Fruit fly (Drosophila melanogaster) whole organism, embryonic: ENCODE measurements around the gene CG4968.

Experiments used
- Aef1 ChIP-seq: fragments of 200-800 bp; sonication (Bioruptor generic); IDR thresholded peaks from 3 replicates; pipeline ENCODE4 v1.3.6; 2022; ENCODE audit warnings: missing biosample characterization, missing genetic modification characterization
- CG10267 ChIP-seq: fragments of 200-800 bp; sonication (Bioruptor generic); optimal IDR thresholded peaks from 2 replicates; lab custom pipeline; 2018; ENCODE audit warnings: missing biosample characterization, mild to moderate bottlenecking, missing genetic modification characterization, moderate library complexity
- CG11247 ChIP-seq: fragments of 200-800 bp; sonication (Bioruptor generic); IDR thresholded peaks from 2 replicates; pipeline ENCODE4 v1.3.6; 2022; ENCODE audit warnings: missing biosample characterization, missing genetic modification characterization
- CG11504 ChIP-seq: fragments of 200-800 bp; sonication (Bioruptor generic); optimal IDR thresholded peaks from 3 replicates; lab custom pipeline; 2019; ENCODE audit warnings: missing biosample characterization, mild to moderate bottlenecking, missing genetic modification characterization, moderate library complexity
- CG14441 ChIP-seq: fragments of 200-800 bp; sonication (Bioruptor generic); IDR thresholded peaks from 2 replicates; pipeline ENCODE4 v1.3.6; 2022; ENCODE audit warnings: missing biosample characterization, missing genetic modification characterization
- CG14965 ChIP-seq: fragments of 200-800 bp; sonication (Bioruptor generic); optimal IDR thresholded peaks from 2 replicates; lab custom pipeline; 2016; ENCODE audit warnings: missing biosample characterization, missing genetic modification characterization, borderline replicate concordance
- CG15479 ChIP-seq: fragments of 200-800 bp; sonication (Bioruptor generic); optimal IDR thresholded peaks from 3 replicates; lab custom pipeline; 2019; ENCODE audit warnings: missing biosample characterization, mild to moderate bottlenecking, missing genetic modification characterization, moderate library complexity
- CG32532 ChIP-seq: fragments of 200-800 bp; sonication (Bioruptor generic); IDR thresholded peaks from 2 replicates; pipeline ENCODE4 v1.3.6; 2022; ENCODE audit warnings: missing biosample characterization, missing genetic modification characterization
- CG33213 ChIP-seq: fragments of 200-800 bp; sonication (Bioruptor generic); optimal IDR thresholded peaks from 3 replicates; lab custom pipeline; 2016; ENCODE audit warnings: missing biosample characterization, missing genetic modification characterization
- CG4820 ChIP-seq: fragments of 200-800 bp; sonication (Bioruptor generic); optimal IDR thresholded peaks from 3 replicates; lab custom pipeline; 2016; ENCODE audit warnings: missing biosample characterization, missing genetic modification characterization
- CG6175 ChIP-seq: fragments of 200-800 bp; sonication (Bioruptor generic); IDR thresholded peaks from 3 replicates; pipeline ENCODE4 v1.3.6; 2022; ENCODE audit warnings: missing biosample characterization, missing genetic modification characterization
- CG6791 ChIP-seq: fragments of 200-800 bp; sonication (Bioruptor generic); IDR thresholded peaks from 3 replicates; pipeline ENCODE4 v1.3.6; 2022; ENCODE audit warnings: missing biosample characterization, missing genetic modification characterization; ENCODE audit not compliant: partially characterized antibody
- CG7357 ChIP-seq: fragments of 200-800 bp; sonication (Bioruptor generic); IDR thresholded peaks from 3 replicates; pipeline ENCODE4 v1.3.6; 2022; ENCODE audit warnings: missing biosample characterization, missing genetic modification characterization
- CG7839 ChIP-seq: fragments of 200-800 bp; sonication (Bioruptor generic); optimal IDR thresholded peaks from 3 replicates; lab custom pipeline; 2018; ENCODE audit warnings: missing biosample characterization, mild to moderate bottlenecking, missing genetic modification characterization, moderate library complexity
- CG8281 ChIP-seq: fragments of 200-800 bp; sonication (Bioruptor generic); optimal IDR thresholded peaks from 2 replicates; lab custom pipeline; 2018; ENCODE audit warnings: missing biosample characterization, mild to moderate bottlenecking, missing genetic modification characterization, moderate library complexity
- CG8765 ChIP-seq: fragments of 200-800 bp; sonication (Bioruptor generic); IDR thresholded peaks from 2 replicates; pipeline ENCODE4 v1.3.6; 2022; ENCODE audit warnings: missing biosample characterization, missing genetic modification characterization
- CG8944 ChIP-seq: fragments of 200-800 bp; sonication (Bioruptor generic); optimal IDR thresholded peaks from 3 replicates; lab custom pipeline; 2016; ENCODE audit warnings: missing biosample characterization, missing genetic modification characterization
- CG9797 ChIP-seq: fragments of 200-800 bp; sonication (Bioruptor generic); optimal IDR thresholded peaks from 3 replicates; lab custom pipeline; 2018; ENCODE audit warnings: missing biosample characterization, mild to moderate bottlenecking, missing genetic modification characterization
- Dll ChIP-seq: fragments of 200-800 bp; sonication (Bioruptor generic); IDR thresholded peaks from 4 replicates; pipeline ENCODE4 v1.3.6; 2022; ENCODE audit warnings: missing biosample characterization, missing genetic modification characterization; ENCODE audit not compliant: partially characterized antibody
- Fer2 ChIP-seq: fragments of 200-800 bp; sonication (Bioruptor generic); optimal IDR thresholded peaks from 2 replicates; lab custom pipeline; 2018; ENCODE audit warnings: missing biosample characterization, mild to moderate bottlenecking, missing genetic modification characterization, moderate library complexity
- HLH4C ChIP-seq: fragments of 200-800 bp; sonication (Bioruptor generic); IDR thresholded peaks from 3 replicates; pipeline ENCODE4 v1.3.6; 2022; ENCODE audit warnings: missing biosample characterization, missing genetic modification characterization; ENCODE audit not compliant: partially characterized antibody
- Hr51 ChIP-seq, 2 experiments: fragments of 200-800 bp; sonication (Bioruptor generic); optimal IDR thresholded peaks; 2 replicates in 1 of 2; 3 replicates in 1 of 2; lab custom pipeline; 2016 to 2018; ENCODE audit warnings: missing biosample characterization in 2 of 2, missing genetic modification characterization in 2 of 2, mild to moderate bottlenecking in 1 of 2, moderate library complexity in 1 of 2
- Hr78 ChIP-seq, 2 experiments: fragments of 200-800 bp in 1 of 2; fragments of >200 bp in 1 of 2; sonication (Bioruptor generic) in 1 of 2; optimal IDR thresholded peaks; 2 replicates each; lab custom pipeline; 2017 to 2019; ENCODE audit warnings: missing biosample characterization in 2 of 2, missing genetic modification characterization in 2 of 2, mild to moderate bottlenecking in 1 of 2, moderate library complexity in 1 of 2
- Kr ChIP-seq: fragments of 200-800 bp; sonication (Bioruptor generic); optimal IDR thresholded peaks from 2 replicates; lab custom pipeline; 2017; ENCODE audit warnings: missing biosample characterization, mild to moderate bottlenecking, missing genetic modification characterization
- Poxn ChIP-seq: fragments of 200-800 bp; sonication (Bioruptor generic); IDR thresholded peaks from 2 replicates; pipeline ENCODE4 v1.3.6; 2022; ENCODE audit warnings: missing biosample characterization, missing genetic modification characterization
- Ravus ChIP-seq: fragments of 200-800 bp; sonication (Bioruptor generic); IDR thresholded peaks from 2 replicates; pipeline ENCODE4 v1.3.6; 2022; ENCODE audit warnings: missing biosample characterization, missing genetic modification characterization
- Rx ChIP-seq: fragments of 200-800 bp; sonication (Bioruptor generic); IDR thresholded peaks from 2 replicates; pipeline ENCODE4 v1.3.6; 2022; ENCODE audit warnings: missing biosample characterization, missing genetic modification characterization
- Usf ChIP-seq: fragments of 200-800 bp; sonication (Bioruptor generic); optimal IDR thresholded peaks from 2 replicates; lab custom pipeline; 2017; ENCODE audit warnings: missing genotype, missing biosample characterization, missing genetic modification characterization
- az2 ChIP-seq: fragments of 200-800 bp; sonication (Bioruptor generic); optimal IDR thresholded peaks from 3 replicates; lab custom pipeline; 2016; ENCODE audit warnings: missing biosample characterization, missing genetic modification characterization
- bcd ChIP-seq: fragments of 200-800 bp; sonication (Bioruptor generic); optimal IDR thresholded peaks from 2 replicates; lab custom pipeline; 2017; ENCODE audit warnings: missing biosample characterization, mild to moderate bottlenecking, missing genetic modification characterization
- croc ChIP-seq: fragments of 200-800 bp; sonication (Bioruptor generic); conservative IDR thresholded peaks from 3 replicates; pipeline ENCODE4 v1.3.6; 2022; ENCODE audit warnings: missing biosample characterization, missing genetic modification characterization
- crol ChIP-seq: fragments of 200-800 bp; sonication (Bioruptor generic); IDR thresholded peaks from 2 replicates; pipeline ENCODE4 v1.3.6; 2022; ENCODE audit warnings: missing biosample characterization, missing genetic modification characterization
- cwo ChIP-seq: fragments of 200-800 bp; sonication (Bioruptor generic); optimal IDR thresholded peaks from 3 replicates; lab custom pipeline; 2017; ENCODE audit warnings: missing biosample characterization, missing genetic modification characterization, mild to moderate bottlenecking, moderate library complexity, missing genetic modification reagents
- dmrt11E ChIP-seq: fragments of 200-800 bp; sonication (Bioruptor generic); optimal IDR thresholded peaks from 3 replicates; lab custom pipeline; 2018; ENCODE audit warnings: missing biosample characterization, mild to moderate bottlenecking, missing genetic modification characterization, moderate library complexity
- ewg ChIP-seq: fragments of 200-800 bp; sonication (Bioruptor generic); optimal IDR thresholded peaks from 3 replicates; lab custom pipeline; 2017; ENCODE audit warnings: mild to moderate bottlenecking, missing biosample characterization, missing genetic modification reagents, missing genetic modification characterization
- gsb ChIP-seq: fragments of 200-800 bp; sonication (Bioruptor generic); IDR thresholded peaks from 2 replicates; pipeline ENCODE4 v1.3.6; 2022; ENCODE audit warnings: missing biosample characterization, missing genetic modification characterization
- lbe ChIP-seq: fragments of 200-800 bp; sonication (Bioruptor generic); optimal IDR thresholded peaks from 2 replicates; lab custom pipeline; 2016; ENCODE audit warnings: missing biosample characterization, mild to moderate bottlenecking, missing genetic modification characterization
- odd ChIP-seq: fragments of 200-800 bp; sonication (Bioruptor generic); optimal IDR thresholded peaks from 2 replicates; lab custom pipeline; 2017; ENCODE audit warnings: missing biosample characterization, mild to moderate bottlenecking, missing genetic modification characterization
- peb ChIP-seq: fragments of 200-800 bp; sonication (Bioruptor generic); IDR thresholded peaks from 2 replicates; pipeline ENCODE4 v1.3.6; 2022; ENCODE audit warnings: missing biosample characterization, missing genetic modification characterization
- pzg ChIP-seq: fragments of 200-800 bp; sonication (Bioruptor generic); optimal IDR thresholded peaks from 3 replicates; lab custom pipeline; 2018; ENCODE audit warnings: missing biosample characterization, mild to moderate bottlenecking, missing genetic modification characterization, moderate library complexity
- rib ChIP-seq: fragments of 200-800 bp; sonication (Bioruptor generic); IDR thresholded peaks from 2 replicates; pipeline ENCODE4 v1.3.6; 2022; ENCODE audit warnings: missing biosample characterization, missing genetic modification characterization
- row ChIP-seq: fragments of 200-800 bp; sonication (Bioruptor generic); IDR thresholded peaks from 3 replicates; pipeline ENCODE4 v1.3.6; 2022; ENCODE audit warnings: missing biosample characterization, missing genetic modification characterization
- run ChIP-seq: fragments of 200-800 bp; sonication (Bioruptor generic); optimal IDR thresholded peaks from 3 replicates; lab custom pipeline; 2018; ENCODE audit warnings: missing biosample characterization, mild to moderate bottlenecking, missing genetic modification characterization
- sens ChIP-seq: fragments of 200-800 bp; sonication (Bioruptor generic); peaks from one replicate; lab custom pipeline; 2016; ENCODE audit warnings: missing biosample characterization, missing genetic modification characterization
- sna ChIP-seq: fragments of 200-800 bp; sonication (Bioruptor generic); IDR thresholded peaks from 2 replicates; pipeline ENCODE4 v1.3.6; 2022; ENCODE audit warnings: missing biosample characterization, missing genetic modification characterization; ENCODE audit not compliant: partially characterized antibody
- sqz ChIP-seq: fragments of 200-800 bp; sonication (Bioruptor generic); optimal IDR thresholded peaks from 3 replicates; lab custom pipeline; 2018; ENCODE audit warnings: missing biosample characterization, mild to moderate bottlenecking, missing genetic modification characterization
- trem ChIP-seq: fragments of 200-800 bp; optimal IDR thresholded peaks from 3 replicates; lab custom pipeline; 2019; ENCODE audit warnings: missing biosample characterization, mild to moderate bottlenecking, missing genetic modification characterization, moderate library complexity
- wdn ChIP-seq: fragments of 200-800 bp; sonication (Bioruptor generic); IDR thresholded peaks from 2 replicates; pipeline ENCODE4 v1.3.6; 2022; ENCODE audit warnings: missing biosample characterization, missing genetic modification characterization
- zen ChIP-seq: fragments of 200-800 bp; sonication (Bioruptor generic); optimal IDR thresholded peaks from 3 replicates; lab custom pipeline; 2018; ENCODE audit warnings: missing biosample characterization, mild to moderate bottlenecking, missing genetic modification characterization, moderate library complexity

The CG4968 gene

dm6 chr2L:10260750-10261493 is 45.8 kb upstream of the CG4968 start, which contains the start of gene Pten (continued):
- peak; percentile 79; the same call in 1 of the 2 replicates for TF ChIP-seq sna (GFP tag; lab: Robert Waterston, UW)
- no peak for TF ChIP-seq Usf (GFP tag; lab: Kevin White, UChicago)
- no peak for TF ChIP-seq CG11247
- peak; percentile 37 for TF ChIP-seq CG8944 (GFP tag; lab: Kevin White, UChicago)
- TF ChIP-seq bcd (GFP tag; lab: Kevin White, UChicago): no peak
- peak; percentile 76 for TF ChIP-seq CG10267 (tag; lab: Kevin White, UChicago)
- no peak for TF ChIP-seq ewg (GFP tag; lab: Kevin White, UChicago)
- peak; percentile 96 for TF ChIP-seq sens (GFP tag; lab: Kevin White, UChicago)
- no peak for TF ChIP-seq CG8281 (tag; lab: Kevin White, UChicago)
- no peak for TF ChIP-seq peb
- no peak for TF ChIP-seq Rx (GFP tag; lab: Robert Waterston, UW)
- no peak; the same call in 2 of the 3 replicates for TF ChIP-seq CG7357 (GFP tag; lab: Robert Waterston, UW)
- TF ChIP-seq CG9797 (GFP tag; lab: Kevin White, UChicago): no peak
- TF ChIP-seq CG7839: no peak
- TF ChIP-seq gsb (GFP tag; lab: Robert Waterston, UW): no peak
- TF ChIP-seq Ravus (GFP tag; lab: Robert Waterston, UW): no peak; the same call in 1 of the 2 replicates
- peak; percentile 68 for TF ChIP-seq dmrt11E (tag; lab: Kevin White, UChicago)
- peak; percentile 77 for TF ChIP-seq zen (tag; lab: Kevin White, UChicago)
- peak in 1 of 2 experiments; percentile 46 for TF ChIP-seq Hr51 (GFP tag; optimal IDR thresholded peaks at IDR 0.05; lab: Kevin White, UChicago)
- no peak for TF ChIP-seq Hr78 (GFP tag; optimal IDR thresholded peaks at IDR 0.05; lab: Kevin White, UChicago)
- TF ChIP-seq CG11504 (tag; lab: Kevin White, UChicago): no peak
- TF ChIP-seq wdn: 0 out of 2 replicates have a peak, but pooled peaks have one; percentile 21
- no peak for TF ChIP-seq run (tag; lab: Kevin White, UChicago)
- TF ChIP-seq odd: no peak
- TF ChIP-seq croc (GFP tag; lab: Robert Waterston, UW): peak; percentile 31; the same call in 2 of the 3 replicates
- peak; percentile 62; the same call in 1 of the 2 replicates for TF ChIP-seq CG32532 (GFP tag; lab: Robert Waterston, UW)
- peak; percentile 57 for TF ChIP-seq CG33213
- peak; percentile 7 for TF ChIP-seq lbe
- TF ChIP-seq crol (GFP tag; lab: Robert Waterston, UW): no peak
- no peak for TF ChIP-seq CG15479
- peak; percentile 76 for TF ChIP-seq CG4820
- peak; percentile 83 for TF ChIP-seq pzg (GFP tag; lab: Kevin White, UChicago)
- no peak for TF ChIP-seq CG6175 (GFP tag; lab: Robert Waterston, UW)
- TF ChIP-seq sqz: peak; percentile 72
- peak; percentile 93 for TF ChIP-seq CG6791 (GFP tag; lab: Robert Waterston, UW)
- TF ChIP-seq CG14441 (GFP tag; lab: Robert Waterston, UW): no peak
- no peak for TF ChIP-seq Poxn (GFP tag; lab: Robert Waterston, UW)
- TF ChIP-seq HLH4C (GFP tag; lab: Robert Waterston, UW): peak; percentile 94
- TF ChIP-seq Dll: peak; percentile 84
- peak; percentile 62 for TF ChIP-seq az2 (GFP tag; lab: Kevin White, UChicago)
- TF ChIP-seq trem (tag; lab: Kevin White, UChicago): peak; percentile 61
- TF ChIP-seq CG8765 (GFP tag; lab: Robert Waterston, UW): no peak
- no peak for TF ChIP-seq Kr (GFP tag; lab: Kevin White, UChicago)
- TF ChIP-seq Fer2 (tag; lab: Kevin White, UChicago): peak; percentile 14
- TF ChIP-seq row: peak; percentile 87
- TF ChIP-seq cwo (GFP tag; lab: Kevin White, UChicago): no peak
- no peak; the same call in 2 of the 3 replicates for TF ChIP-seq Aef1 (GFP tag; lab: Robert Waterston, UW)
- no peak for TF ChIP-seq rib (GFP tag; lab: Robert Waterston, UW)
- no peak for TF ChIP-seq CG14965 (GFP tag; lab: Kevin White, UChicago)
